Worm (Caenorhabditis elegans): ENCODE data around the gene lev-1.
"Not testable (repeated sequence)": the region's sequence is repeated elsewhere in the genome, so short reads cannot be mapped to it uniquely, and the experiment has no call there.

ce11 chrIV:13140792-13141191, 38.4 kb downstream of the lev-1 start:
- TF ChIP-seq unc-62 (GFP tag; optimal IDR thresholded peaks at IDR 0.05 in 1 of 2); unc-62 (tag; optimal IDR thresholded peaks at IDR 0.05); daf-12 (tag; optimal IDR thresholded peaks at IDR 0.05); skn-1 (tag; optimal IDR thresholded peaks at IDR 0.05); ceh-82 (tag; optimal IDR thresholded peaks at IDR 0.05); aly-2 (tag; optimal IDR thresholded peaks at IDR 0.05); set-16 (GFP tag; IDR thresholded peaks at IDR 0.05); sdz-12 (GFP tag; optimal IDR thresholded peaks at IDR 0.05); rbr-2 (tag; optimal IDR thresholded peaks at IDR 0.05); fkh-10 (GFP tag; optimal IDR thresholded peaks at IDR 0.05); R02D3.7 (tag; optimal IDR thresholded peaks at IDR 0.05); hif-1 (tag; optimal IDR thresholded peaks at IDR 0.05); pha-4 (tag; optimal IDR thresholded peaks at IDR 0.05): not testable (repeated sequence)
- TF ChIP-seq lim-7 (GFP tag; IDR thresholded peaks at IDR 0.05) (peak; percentile 92), ctbp-1 (GFP tag; IDR thresholded peaks at IDR 0.05) (peak; percentile 53; the same call in 1 of the 2 replicates), pha-4 (GFP tag; IDR thresholded peaks at IDR 0.05) (peak; percentile 76)
